Worm (Caenorhabditis elegans): ENCODE measurements around the gene eps-8.

eps-8 gene

ce11 chrIV:14872320-14872719, 7.0 kb upstream of the eps-8 start (continued):
- TF ChIP-seq T23F11.4 (GFP tag; optimal IDR thresholded peaks at IDR 0.05) (no peak), tbx-2 (tag; optimal IDR thresholded peaks at IDR 0.05) (peak; percentile 70), lin-11 (tag; optimal IDR thresholded peaks at IDR 0.05) (no peak), tbx-7 (tag; optimal IDR thresholded peaks at IDR 0.05) (peak; percentile 15), F13H6.1 (tag; optimal IDR thresholded peaks at IDR 0.05) (peak; percentile 77), syd-9 (tag; optimal IDR thresholded peaks at IDR 0.05) (no peak), unc-55 (GFP tag; optimal IDR thresholded peaks at IDR 0.05) (no peak), ahr-1 (tag; optimal IDR thresholded peaks at IDR 0.05) (no peak), ceh-6 (GFP tag; optimal IDR thresholded peaks at IDR 0.05) (no peak), hlh-8 (tag; optimal IDR thresholded peaks at IDR 0.05) (no peak), eyg-1 (tag; optimal IDR thresholded peaks at IDR 0.05) (peak; percentile 34)

ce11 chrIV:14874926-14875570, 4.2 kb upstream of the eps-8 start:
- TF ChIP-seq C38D4.7 (GFP tag; optimal IDR thresholded peaks at IDR 0.05) (no peak), tbx-2 (tag; optimal IDR thresholded peaks at IDR 0.05) (peak; percentile 43), hlh-15 (tag; optimal IDR thresholded peaks at IDR 0.05) (no peak), pax-1 (tag; optimal IDR thresholded peaks at IDR 0.05) (peak; percentile 25), sox-4 (tag; optimal IDR thresholded peaks at IDR 0.05) (peak; percentile 24), ceh-18 (tag; optimal IDR thresholded peaks at IDR 0.05) (peak; percentile 1), odd-2 (tag; optimal IDR thresholded peaks at IDR 0.05) (no peak), ztf-16 (tag; optimal IDR thresholded peaks at IDR 0.05) (no peak), C08G9.2 (tag; optimal IDR thresholded peaks at IDR 0.05) (no peak), hlh-8 (tag; optimal IDR thresholded peaks at IDR 0.05) (no peak), ceh-31 (tag; optimal IDR thresholded peaks at IDR 0.05) (peak; percentile 21), ets-4 (tag; optimal IDR thresholded peaks at IDR 0.05) (peak; percentile 32), nfya-1 (tag; optimal IDR thresholded peaks at IDR 0.05) (peak; percentile 55), elt-2 (tag; optimal IDR thresholded peaks at IDR 0.05) (peak; percentile 58), ceh-2 (tag; optimal IDR thresholded peaks at IDR 0.05) (no peak), ceh-22 (tag; optimal IDR thresholded peaks at IDR 0.05) (peak; percentile 50), npax-4 (tag; optimal IDR thresholded peaks at IDR 0.05) (no peak), dve-1 (tag; optimal IDR thresholded peaks at IDR 0.05) (peak; percentile 34), unc-42 (tag; optimal IDR thresholded peaks at IDR 0.05) (peak; percentile 9), nhr-232 (tag; optimal IDR thresholded peaks at IDR 0.05) (no peak), T23F11.4 (GFP tag; optimal IDR thresholded peaks at IDR 0.05) (peak; percentile 44), ref-2 (tag; optimal IDR thresholded peaks at IDR 0.05) (no peak), hlh-30 (tag; optimal IDR thresholded peaks at IDR 0.05; ENCODE audit: insufficient read depth) (peak; percentile 11), pqm-1 (tag; optimal IDR thresholded peaks at IDR 0.05) (no peak), pha-2 (tag; optimal IDR thresholded peaks at IDR 0.05) (peak; percentile 69), pat-9 (tag; optimal IDR thresholded peaks at IDR 0.05) (no peak)

- TF ChIP-seq elt-2 (tag; optimal IDR thresholded peaks at IDR 0.05) (no peak), ztf-16 (tag; optimal IDR thresholded peaks at IDR 0.05) (peak; percentile 14), nfya-1 (tag; optimal IDR thresholded peaks at IDR 0.05) (peak; percentile 9), ahr-1 (tag; optimal IDR thresholded peaks at IDR 0.05) (no peak), ceh-31 (tag; optimal IDR thresholded peaks at IDR 0.05) (peak; percentile 32), rnt-1 (tag; optimal IDR thresholded peaks at IDR 0.05) (peak; percentile 33), unc-42 (tag; optimal IDR thresholded peaks at IDR 0.05) (peak; percentile 40), hlh-8 (tag; optimal IDR thresholded peaks at IDR 0.05) (no peak)
Measured at ce11 chrIV:14876632-14877031, 2.7 kb upstream of the eps-8 start.

- TF ChIP-seq F13H6.1 (tag; optimal IDR thresholded peaks at IDR 0.05) (no peak), ceh-14 (tag; optimal IDR thresholded peaks at IDR 0.05) (no peak), ceh-19 (GFP tag; optimal IDR thresholded peaks at IDR 0.05) (no peak), ceh-2 (tag; optimal IDR thresholded peaks at IDR 0.05) (no peak), K02D7.2 (tag; optimal IDR thresholded peaks at IDR 0.05) (no peak), lim-6 (tag; optimal IDR thresholded peaks at IDR 0.05) (no peak), ceh-31 (tag; optimal IDR thresholded peaks at IDR 0.05) (no peak), fkh-6 (tag; optimal IDR thresholded peaks at IDR 0.05) (no peak), C38D4.7 (GFP tag; optimal IDR thresholded peaks at IDR 0.05) (no peak), ztf-16 (tag; optimal IDR thresholded peaks at IDR 0.05) (no peak)
Measured at ce11 chrIV:14877657-14878056, 1.6 kb upstream of the eps-8 start.

All from whole organism, late embryonic.